Fruit fly (Drosophila melanogaster) whole organism: ENCODE data around the gene CG1275.

ENCODE experiments used
- Dll ChIP-seq: fragments of >200 bp; optimal IDR thresholded peaks from 2 replicates; lab custom pipeline; 2017
- psq ChIP-seq: fragments of >200 bp; optimal IDR thresholded peaks from 2 replicates; lab custom pipeline; 2017

DNA sequence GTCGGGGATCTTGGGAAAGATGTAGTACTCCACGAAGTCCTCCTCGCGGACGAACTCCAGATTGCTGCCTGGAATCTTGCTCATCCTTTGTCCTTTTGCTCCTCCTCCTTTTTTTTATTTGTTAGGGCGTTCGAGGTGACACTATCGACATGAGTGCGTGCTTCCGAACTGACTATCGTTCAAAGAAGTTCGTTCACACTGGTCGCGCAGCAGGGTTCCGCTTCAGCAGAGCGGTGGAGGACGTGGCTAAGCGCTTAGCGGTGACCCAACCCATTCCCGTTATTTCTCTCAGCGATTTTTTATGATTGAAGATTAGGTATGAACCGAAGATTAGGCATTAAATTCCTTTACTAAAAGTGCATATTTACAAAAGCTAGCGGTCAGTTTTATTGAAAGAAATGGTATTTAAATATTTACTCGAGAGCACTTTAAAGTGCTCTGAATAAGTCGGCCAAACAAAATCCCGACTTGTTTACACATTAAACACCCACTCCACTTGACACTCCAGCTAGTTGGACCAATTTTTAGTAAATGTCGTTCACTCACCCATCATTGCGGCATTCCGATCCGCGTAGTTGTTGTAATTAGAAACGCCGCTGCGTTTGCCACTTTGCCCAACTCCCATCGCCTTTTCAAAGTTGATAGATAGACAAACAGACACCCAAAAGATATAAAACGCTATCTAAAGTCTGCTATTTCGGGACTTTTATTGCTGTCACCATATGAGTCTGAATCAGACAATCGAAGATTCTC, 8.6 kb upstream of the CG1275 start, which contains the start of the genes ecd and CG13806:
- TF ChIP-seq Dll (lab: Kevin White, UChicago) (no peak), psq (lab: Kevin White, UChicago) (no peak)
